Worm (Caenorhabditis elegans): ENCODE results near the gene smrd-1.

smrd-1 gene

DNA sequence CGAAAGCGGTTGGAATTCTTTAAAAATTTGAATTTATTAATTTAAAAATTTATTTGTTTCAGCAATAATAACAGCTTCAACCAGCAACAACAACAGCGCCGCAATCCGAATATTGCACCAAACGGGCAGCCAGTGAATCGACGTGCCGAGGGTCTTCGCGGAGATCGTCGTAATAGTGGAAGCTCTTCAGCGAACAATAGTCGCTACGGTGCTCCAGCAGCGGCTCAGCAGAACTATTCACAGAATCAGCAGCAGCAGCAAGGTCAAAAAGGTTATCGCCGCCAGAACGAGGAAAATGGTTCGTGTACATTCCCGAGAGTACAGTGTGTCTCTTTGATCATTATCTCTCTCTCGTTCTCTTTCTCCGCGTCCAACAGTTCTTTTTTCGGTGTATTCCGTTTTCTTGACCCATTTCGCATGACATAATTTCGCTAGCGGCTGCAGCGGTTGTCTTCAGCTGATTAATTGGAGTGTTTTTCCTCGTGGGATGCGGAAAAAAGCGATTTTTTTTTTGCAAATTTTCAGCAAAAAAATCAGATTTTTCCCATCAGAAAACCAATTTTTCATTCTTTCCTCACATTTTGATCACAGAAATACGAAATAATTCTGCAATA is 27.3 kb upstream of the smrd-1 start:
- no peak for TF ChIP-seq K11D2.4 (GFP tag; IDR thresholded peaks at IDR 0.05)
- TF ChIP-seq repo-1 (tag; optimal IDR thresholded peaks at IDR 0.05) = no peak
- no peak for TF ChIP-seq tbp1 (GFP tag; optimal IDR thresholded peaks at IDR 0.05)
- peak; percentile 56; the same call in 1 of the 2 replicates for TF ChIP-seq zfh-2 (GFP tag; conservative IDR thresholded peaks at IDR 0.05)

DNA sequence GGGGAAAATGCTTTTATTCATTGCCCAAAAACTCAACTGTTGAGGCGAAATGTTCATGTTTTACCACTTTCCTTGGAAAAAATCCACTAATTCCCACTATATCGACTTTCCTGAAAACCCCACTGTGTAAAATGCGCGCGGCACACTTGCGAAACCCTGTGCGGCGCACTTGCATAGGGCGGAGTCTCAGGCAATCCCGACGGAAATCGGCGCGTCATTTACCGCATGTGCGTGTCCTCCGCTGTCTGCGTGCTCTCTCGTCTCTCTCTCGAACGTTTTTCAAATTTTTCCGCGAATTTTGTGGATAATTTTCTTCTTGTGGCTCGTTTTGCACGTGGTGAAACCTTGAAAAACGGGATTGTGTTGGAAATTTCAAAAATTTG is 25.4 kb upstream of the smrd-1 start, which contains the start of gene atx-2:
Gene atx-2 (plus strand): TSS at position 226 of the 383 bp plus-strand sequence.
- TF ChIP-seq ztf-3 (GFP tag; optimal IDR thresholded peaks at IDR 0.05) (no peak), F37B4.10 (GFP tag; IDR thresholded peaks at IDR 0.05) (0 out of 2 replicates have a peak, but pooled peaks have one; percentile 87), T26A5.8 (tag; optimal IDR thresholded peaks at IDR 0.05) (peak; percentile 64), D2030.7 (GFP tag; IDR thresholded peaks at IDR 0.05) (peak; percentile 87), rec-8 (tag; optimal IDR thresholded peaks at IDR 0.05) (peak; percentile 76 to 94), F23B12.7 (tag; optimal IDR thresholded peaks at IDR 0.05; ENCODE audit: insufficient read depth) (no peak), B0035.1 (tag; optimal IDR thresholded peaks at IDR 0.05) (peak; percentile 67), xnd-1 (tag; optimal IDR thresholded peaks at IDR 0.05) (peak; percentile 55), hmg-20 (GFP tag; IDR thresholded peaks at IDR 0.05) (peak; percentile 83), lir-1 (GFP tag; conservative IDR thresholded peaks at IDR 0.05) (peak; percentile 83), hmg-1.2 (GFP tag; IDR thresholded peaks at IDR 0.05) (peak; percentile 83), nfyb-1 (GFP tag; IDR thresholded peaks at IDR 0.05) (peak; percentile 93), ztf-26 (tag; optimal IDR thresholded peaks at IDR 0.05) (peak; percentile 61), repo-1 (tag; optimal IDR thresholded peaks at IDR 0.05) (peak; percentile 81), F10E7.11 (tag; optimal IDR thresholded peaks at IDR 0.05) (peak; percentile 66), rcor-1 (GFP tag; IDR thresholded peaks at IDR 0.05) (peak; percentile 91), Y53F4B.3 (GFP tag; IDR thresholded peaks at IDR 0.05) (no peak), gei-17 (GFP tag; optimal IDR thresholded peaks at IDR 0.05) (peak; percentile 49), attf-6 (GFP tag; IDR thresholded peaks at IDR 0.05) (peak; percentile 79), mxl-1 (tag; optimal IDR thresholded peaks at IDR 0.05) (peak; percentile 42), zim-3 (tag; optimal IDR thresholded peaks at IDR 0.05) (peak; percentile 93), F49E8.2 (tag; optimal IDR thresholded peaks at IDR 0.05; ENCODE audit: insufficient read depth) (peak; percentile 86), Y67H2A.10 (GFP tag; conservative IDR thresholded peaks at IDR 0.05) (peak; percentile 86), snpc-4 (GFP tag; optimal IDR thresholded peaks at IDR 0.05) (peak; percentile 69), snpc-4 (tag; optimal IDR thresholded peaks at IDR 0.05) (peak; percentile 6 to 84 (median 62)), ceh-40 (GFP tag; IDR thresholded peaks at IDR 0.05) (peak; percentile 54; the same call in 1 of the 2 replicates), ceh-79 (tag; optimal IDR thresholded peaks at IDR 0.05) (peak; percentile 4), T07F8.4 (tag; optimal IDR thresholded peaks at IDR 0.05) (peak; percentile 1), F52B5.7 (tag; optimal IDR thresholded peaks at IDR 0.05) (peak; percentile 97), athp-1 (tag; optimal IDR thresholded peaks at IDR 0.05) (peak; percentile 96), egrh-3 (GFP tag; IDR thresholded peaks at IDR 0.05) (peak; percentile 79), Y56A3A.18 (GFP tag; IDR thresholded peaks at IDR 0.05) (no peak), ceh-91 (GFP tag; IDR thresholded peaks at IDR 0.05) (peak; percentile 85), nhr-27 (tag; optimal IDR thresholded peaks at IDR 0.05) (no peak), ZK185.1 (tag; optimal IDR thresholded peaks at IDR 0.05; ENCODE audit: poor library complexity, severe bottlenecking) (peak; percentile 96), attf-5 (GFP tag; optimal IDR thresholded peaks at IDR 0.05) (peak; percentile 99), him-1 (tag; optimal IDR thresholded peaks at IDR 0.05) (no peak), dpff-1 (tag; optimal IDR thresholded peaks at IDR 0.05) (no peak), cebp-2 (GFP tag; IDR thresholded peaks at IDR 0.05) (peak; percentile 74; the same call in 1 of the 2 replicates), madf-8 (GFP tag; conservative IDR thresholded peaks at IDR 0.05) (peak; percentile 61), F55B11.4 (tag; optimal IDR thresholded peaks at IDR 0.05; ENCODE audit: borderline replicate concordance, insufficient read depth) (no peak), nfya-1 (tag; optimal IDR thresholded peaks at IDR 0.05; ENCODE audit: borderline replicate concordance, insufficient read depth) (no peak), pbrm-1 (GFP tag; IDR thresholded peaks at IDR 0.05) (peak; percentile 95)

Data from whole organism, young adult.